Worm (Caenorhabditis elegans) whole organism, midembryonic: ENCODE measurements around the gene H14A12.5.

ENCODE experiments used
- T22C8.4 ChIP-seq: fragments of 200-800 bp; sonication (Bioruptor generic); IDR thresholded peaks from 2 replicates; pipeline ENCODE4 v1.3.6; 2022; ENCODE audit warnings: missing genetic modification characterization, missing compliant biosample characterization
- flt-1 ChIP-seq: fragments of 200-800 bp; sonication (Bioruptor generic); IDR thresholded peaks from 2 replicates; pipeline ENCODE4 v1.3.6; 2022; ENCODE audit warnings: missing genetic modification characterization, missing compliant biosample characterization
- klf-2 ChIP-seq: fragments of 200-800 bp; sonication (Bioruptor generic); conservative IDR thresholded peaks from 2 replicates; pipeline ENCODE4 v1.3.6; 2022; ENCODE audit warnings: missing genetic modification reagents, missing genetic modification characterization, missing compliant biosample characterization
- med-1 ChIP-seq: sonication (generic microtip); optimal IDR thresholded peaks from 2 replicates; lab custom pipeline; 2017; ENCODE audit warnings: missing genetic modification characterization, mild to moderate bottlenecking, missing compliant biosample characterization, antibody characterized with exemption, missing genetic modification reagents; ENCODE audit not compliant: insufficient read depth
- ref-1 ChIP-seq: fragments of 200-800 bp; sonication (Bioruptor generic); conservative IDR thresholded peaks from 2 replicates; pipeline ENCODE4 v1.3.6; 2022; ENCODE audit warnings: missing genetic modification reagents, missing genetic modification characterization, missing compliant biosample characterization
- tab-1 ChIP-seq: fragments of 200-800 bp; sonication (Bioruptor generic); IDR thresholded peaks from 2 replicates; pipeline ENCODE4 v1.3.6; 2022; ENCODE audit warnings: missing genetic modification characterization, missing compliant biosample characterization
- ztf-23 ChIP-seq: fragments of 200-800 bp; sonication (Bioruptor generic); IDR thresholded peaks from 2 replicates; pipeline ENCODE4 v1.3.6; 2022; ENCODE audit warnings: missing genetic modification reagents, missing genetic modification characterization, missing compliant biosample characterization

DNA sequence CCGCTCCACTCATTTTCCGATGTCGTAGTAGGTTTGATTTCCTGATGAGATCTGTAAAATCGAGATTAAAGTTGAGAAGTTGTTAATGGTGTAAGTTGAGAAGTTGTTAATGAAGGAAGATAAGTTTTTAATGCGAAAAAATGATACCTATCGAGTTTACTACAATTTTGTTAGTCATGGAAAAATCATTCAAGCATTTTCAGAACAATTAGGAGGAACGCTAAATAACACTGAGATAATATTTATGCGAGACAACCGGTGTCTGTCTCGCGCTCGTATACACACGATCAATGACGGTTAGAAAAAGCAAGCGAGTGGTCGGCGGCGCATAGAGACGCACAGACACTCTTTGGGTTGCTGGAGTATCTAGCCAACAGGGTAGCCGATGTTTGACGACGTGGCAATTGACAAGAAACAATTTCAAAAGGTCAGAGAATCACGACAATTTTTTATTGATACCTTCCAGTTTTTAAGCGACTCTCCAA is 28.9 kb upstream of the H14A12.5 start, which contains the start of gene cgh-1:
- no peak for TF ChIP-seq T22C8.4 (GFP tag; lab: Robert Waterston, UW)
- TF ChIP-seq klf-2 (GFP tag; lab: Robert Waterston, UW) = no peak
- TF ChIP-seq med-1 (GFP tag; lab: Kevin White, UChicago) = no peak
- TF ChIP-seq flt-1 (GFP tag; lab: Robert Waterston, UW) = no peak
- no peak for TF ChIP-seq tab-1
- TF ChIP-seq ztf-23 = no peak
- TF ChIP-seq ref-1 (GFP tag; lab: Robert Waterston, UW) = no peak
